Worm (Caenorhabditis elegans) whole organism, midembryonic: ENCODE measurements around the gene asp-15.

Experiments used
- T22C8.4 ChIP-seq: fragments of 200-800 bp; sonication (Bioruptor generic); IDR thresholded peaks from 2 replicates; pipeline ENCODE4 v1.3.6; 2022; ENCODE audit warnings: missing genetic modification characterization, missing compliant biosample characterization
- cog-1 ChIP-seq: sonication (generic microtip); optimal IDR thresholded peaks from 2 replicates; lab custom pipeline; 2016; ENCODE audit warnings: missing genetic modification characterization, missing compliant biosample characterization
- flt-1 ChIP-seq: fragments of 200-800 bp; sonication (Bioruptor generic); IDR thresholded peaks from 2 replicates; pipeline ENCODE4 v1.3.6; 2022; ENCODE audit warnings: missing genetic modification characterization, missing compliant biosample characterization
- klf-2 ChIP-seq: fragments of 200-800 bp; sonication (Bioruptor generic); conservative IDR thresholded peaks from 2 replicates; pipeline ENCODE4 v1.3.6; 2022; ENCODE audit warnings: missing genetic modification reagents, missing genetic modification characterization, missing compliant biosample characterization
- med-1 ChIP-seq: sonication (generic microtip); optimal IDR thresholded peaks from 2 replicates; lab custom pipeline; 2017; ENCODE audit warnings: missing genetic modification characterization, mild to moderate bottlenecking, missing compliant biosample characterization, antibody characterized with exemption, missing genetic modification reagents; ENCODE audit not compliant: insufficient read depth
- ref-1 ChIP-seq: fragments of 200-800 bp; sonication (Bioruptor generic); conservative IDR thresholded peaks from 2 replicates; pipeline ENCODE4 v1.3.6; 2022; ENCODE audit warnings: missing genetic modification reagents, missing genetic modification characterization, missing compliant biosample characterization
- tab-1 ChIP-seq: fragments of 200-800 bp; sonication (Bioruptor generic); IDR thresholded peaks from 2 replicates; pipeline ENCODE4 v1.3.6; 2022; ENCODE audit warnings: missing genetic modification characterization, missing compliant biosample characterization
- ztf-23 ChIP-seq: fragments of 200-800 bp; sonication (Bioruptor generic); IDR thresholded peaks from 2 replicates; pipeline ENCODE4 v1.3.6; 2022; ENCODE audit warnings: missing genetic modification reagents, missing genetic modification characterization, missing compliant biosample characterization
- ztf-29 ChIP-seq: fragments of 200-800 bp; sonication (Bioruptor generic); IDR thresholded peaks from 2 replicates; pipeline ENCODE4 v1.3.6; 2022; ENCODE audit warnings: missing genetic modification reagents, missing genetic modification characterization, missing compliant biosample characterization

Gene asp-15

DNA sequence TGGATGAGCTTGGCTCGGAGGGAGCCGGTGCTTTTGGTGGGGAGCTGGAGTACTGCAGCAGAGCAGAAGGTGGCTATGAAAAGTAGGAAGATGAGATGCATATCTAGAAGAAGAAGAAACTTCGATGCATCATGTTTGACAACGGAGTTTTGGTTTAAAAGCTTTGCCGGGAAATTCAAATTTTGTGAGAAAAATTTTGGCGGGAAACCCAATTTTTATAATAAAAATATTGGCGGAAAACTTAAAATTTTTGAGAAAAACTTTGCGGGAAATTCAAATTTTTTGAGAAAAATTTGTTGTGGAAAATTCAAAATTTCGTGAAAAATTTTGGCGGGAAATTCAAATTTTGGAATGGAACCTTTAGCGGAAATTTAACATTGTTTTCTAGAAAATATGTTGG lies at the start of gene asp-15:
TSS of gene asp-15 (minus strand) at position 101 of the 400 bp plus-strand sequence.
- TF ChIP-seq flt-1, result no peak
- TF ChIP-seq ref-1 (GFP tag; lab: Robert Waterston, UW), result no peak
- no peak for TF ChIP-seq tab-1 (GFP tag; lab: Robert Waterston, UW)
- TF ChIP-seq med-1 (GFP tag; lab: Kevin White, UChicago), result no peak
- TF ChIP-seq klf-2 (GFP tag; lab: Robert Waterston, UW), result no peak
- TF ChIP-seq ztf-23 (GFP tag; lab: Robert Waterston, UW), result no peak
- no peak for TF ChIP-seq T22C8.4 (GFP tag; lab: Robert Waterston, UW)
- TF ChIP-seq ztf-29 (GFP tag; lab: Robert Waterston, UW), result no peak
- TF ChIP-seq cog-1 (tag; lab: Kevin White, UChicago), result no peak

- TF ChIP-seq tab-1 (GFP tag; lab: Robert Waterston, UW) (no peak), klf-2 (GFP tag; lab: Robert Waterston, UW) (no peak), med-1 (GFP tag; lab: Kevin White, UChicago) (no peak), cog-1 (tag; lab: Kevin White, UChicago) (no peak), flt-1 (no peak), ref-1 (GFP tag; lab: Robert Waterston, UW) (no peak), T22C8.4 (GFP tag; lab: Robert Waterston, UW) (no peak), ztf-29 (GFP tag; lab: Robert Waterston, UW) (no peak), ztf-23 (GFP tag; lab: Robert Waterston, UW) (no peak)
These were observed 46.2 kb upstream of the asp-15 start for ce11 chrV:19090885-19091284.

ce11 chrV:19087426-19087825 lies 42.8 kb upstream of the asp-15 start, which contains the start of gene nhr-145:
Gene nhr-145 (plus strand): TSS chrV:19087723.
- TF ChIP-seq cog-1 (tag; lab: Kevin White, UChicago) (no peak), T22C8.4 (GFP tag; lab: Robert Waterston, UW) (peak; percentile 71)

DNA sequence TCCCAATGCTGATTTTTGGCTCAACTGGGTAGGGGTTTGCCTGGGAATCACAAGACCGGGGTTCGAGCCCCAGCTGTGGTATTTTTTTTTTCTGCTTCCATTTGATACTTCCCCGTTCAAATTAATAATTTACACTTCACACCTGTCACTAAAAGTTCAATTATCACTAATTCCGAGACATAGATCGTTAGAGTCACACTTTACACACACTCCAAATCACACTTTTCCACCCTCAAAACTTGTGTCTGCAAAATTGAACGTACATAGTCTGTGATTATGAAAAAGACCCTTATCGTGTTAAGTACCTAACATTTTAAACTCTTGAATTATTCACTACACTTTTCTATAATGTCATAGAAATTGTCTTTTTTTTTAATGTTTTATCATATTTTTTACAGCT lies 39.1 kb upstream of the asp-15 start:
- TF ChIP-seq med-1 (GFP tag; lab: Kevin White, UChicago), result no peak
- TF ChIP-seq cog-1 (tag; lab: Kevin White, UChicago), result no peak
- TF ChIP-seq flt-1, result no peak
- no peak for TF ChIP-seq ztf-23 (GFP tag; lab: Robert Waterston, UW)
- TF ChIP-seq ref-1 (GFP tag; lab: Robert Waterston, UW), result no peak
- TF ChIP-seq ztf-29 (GFP tag; lab: Robert Waterston, UW), result no peak
- TF ChIP-seq klf-2 (GFP tag; lab: Robert Waterston, UW), result no peak
- no peak for TF ChIP-seq T22C8.4 (GFP tag; lab: Robert Waterston, UW)
- TF ChIP-seq tab-1 (GFP tag; lab: Robert Waterston, UW), result no peak

DNA sequence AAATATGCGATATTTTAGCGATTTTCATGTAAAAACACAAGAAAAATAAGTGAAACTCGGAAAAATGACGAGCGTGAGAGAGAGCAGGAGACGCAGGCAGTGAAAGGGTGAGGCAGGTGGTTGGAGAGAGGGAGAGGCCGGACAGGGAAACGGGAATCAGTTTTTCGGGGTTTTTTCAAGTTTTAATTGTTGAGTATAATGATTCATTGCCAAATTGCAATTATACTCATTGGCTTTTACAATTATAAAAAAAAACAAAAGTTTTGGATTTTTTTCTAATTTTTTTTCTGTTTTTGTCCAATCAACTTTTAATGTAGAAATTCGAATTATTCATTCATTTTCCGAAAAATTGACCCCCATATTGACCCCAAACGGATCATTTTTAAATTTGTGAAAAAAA lies 37.9 kb upstream of the asp-15 start, which contains the start of gene nhr-95:
TSS of gene nhr-95 (minus strand) at position 101 of the 400 bp plus-strand sequence.
- TF ChIP-seq cog-1 (tag; lab: Kevin White, UChicago), result no peak
- TF ChIP-seq ztf-29 (GFP tag; lab: Robert Waterston, UW), result no peak
- TF ChIP-seq klf-2 (GFP tag; lab: Robert Waterston, UW), result no peak
- TF ChIP-seq ref-1 (GFP tag; lab: Robert Waterston, UW), result no peak
- no peak for TF ChIP-seq tab-1 (GFP tag; lab: Robert Waterston, UW)
- no peak for TF ChIP-seq ztf-23 (GFP tag; lab: Robert Waterston, UW)
- TF ChIP-seq T22C8.4 (GFP tag; lab: Robert Waterston, UW), result no peak
- no peak for TF ChIP-seq med-1 (GFP tag; lab: Kevin White, UChicago)
- TF ChIP-seq flt-1, result no peak

ce11 chrV:19076835-19077234 lies 32.2 kb upstream of the asp-15 start:
- TF ChIP-seq T22C8.4 (GFP tag; lab: Robert Waterston, UW) (peak; percentile 6; the same call in 1 of the 2 replicates), tab-1 (GFP tag; lab: Robert Waterston, UW) (no peak)

- TF ChIP-seq T22C8.4 (GFP tag; lab: Robert Waterston, UW), result peak; percentile 92
These were observed 31.5 kb upstream of the asp-15 start for ce11 chrV:19076141-19076656.

DNA sequence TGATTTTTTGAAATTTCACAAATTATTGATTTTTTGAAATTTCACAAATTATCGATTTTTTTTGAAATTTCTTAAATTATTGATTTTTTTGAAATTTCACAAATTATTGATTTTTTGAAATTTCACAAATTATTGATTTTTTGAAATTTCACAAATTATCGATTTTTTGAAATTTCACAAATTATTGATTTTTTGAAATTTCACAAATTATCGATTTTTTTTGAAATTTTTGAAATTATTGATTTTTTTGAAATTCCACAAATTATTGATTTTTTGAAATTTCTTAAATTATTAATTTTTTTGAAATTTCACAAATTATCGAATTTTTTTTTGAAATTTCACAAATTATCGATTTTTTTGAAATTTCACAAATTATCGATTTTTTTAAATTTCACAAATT lies 30.5 kb upstream of the asp-15 start:
- TF ChIP-seq T22C8.4 (GFP tag; lab: Robert Waterston, UW), result peak; percentile 92

DNA sequence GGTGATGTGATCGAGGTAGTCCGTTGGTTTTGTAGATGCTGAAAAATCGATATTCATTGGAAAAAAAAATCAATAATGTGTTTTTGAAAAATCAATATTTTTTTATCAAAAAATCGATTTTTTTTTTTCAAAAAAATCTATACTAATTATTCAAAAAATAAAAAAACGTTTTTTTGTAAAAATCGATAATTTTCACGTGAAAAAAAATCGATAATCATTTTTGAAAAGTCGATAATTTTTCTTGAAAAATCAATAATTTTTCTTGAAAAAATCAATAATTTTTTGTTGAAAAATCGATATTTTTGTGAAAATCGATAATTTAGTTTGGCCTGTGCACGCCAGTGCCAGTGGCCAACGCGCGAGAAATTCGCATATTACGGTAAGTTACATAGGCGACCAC lies 28.5 kb upstream of the asp-15 start:
- no peak for TF ChIP-seq tab-1 (GFP tag; lab: Robert Waterston, UW)
- TF ChIP-seq T22C8.4 (GFP tag; lab: Robert Waterston, UW), result peak; percentile 85

DNA sequence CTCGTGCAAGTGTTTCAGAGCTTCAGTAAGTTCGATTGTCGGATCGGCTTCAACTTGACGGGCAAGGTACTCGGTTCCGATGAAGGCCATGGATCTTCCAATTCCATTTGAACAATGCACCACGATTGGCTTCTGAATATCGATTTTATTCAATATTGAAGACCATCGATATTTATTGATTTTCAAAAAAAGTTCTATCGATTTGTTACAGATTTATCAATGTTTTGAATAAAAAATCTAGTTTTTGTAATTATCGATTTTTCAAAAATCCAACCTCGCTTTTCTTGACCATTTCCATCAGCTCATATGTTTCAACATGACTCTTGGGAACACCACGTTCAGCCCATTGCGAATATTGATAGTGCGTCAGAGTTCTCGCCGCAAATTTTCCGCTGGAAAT lies 24.2 kb upstream of the asp-15 start:
- no peak for TF ChIP-seq med-1 (GFP tag; lab: Kevin White, UChicago)
- TF ChIP-seq tab-1 (GFP tag; lab: Robert Waterston, UW), result no peak
- TF ChIP-seq T22C8.4 (GFP tag; lab: Robert Waterston, UW), result 0 out of 2 replicates have a peak, but pooled peaks have one; percentile 7
- no peak for TF ChIP-seq cog-1 (tag; lab: Kevin White, UChicago)

ce11 chrV:19065945-19066344 lies 21.3 kb upstream of the asp-15 start:
- peak; percentile 66 for TF ChIP-seq T22C8.4 (GFP tag; lab: Robert Waterston, UW)
